Fruit fly (Drosophila melanogaster) whole organism, embryonic: ENCODE measurements around the gene CG10337.

Experiments
- CG12299 ChIP-seq: fragments of 200-800 bp; sonication (Bioruptor generic); optimal IDR thresholded peaks from 2 replicates; lab custom pipeline; 2018; ENCODE audit warnings: missing biosample characterization, mild to moderate bottlenecking, missing genetic modification characterization
- CG12391 ChIP-seq: fragments of 200-800 bp; sonication (Bioruptor generic); optimal IDR thresholded peaks from 3 replicates; lab custom pipeline; 2018; ENCODE audit warnings: missing biosample characterization, mild to moderate bottlenecking, missing genetic modification characterization, moderate library complexity
- CG13123 ChIP-seq: fragments of 200-800 bp; sonication (Bioruptor generic); optimal IDR thresholded peaks from 2 replicates; lab custom pipeline; 2016; ENCODE audit warnings: missing biosample characterization, missing genetic modification characterization
- CG15011 ChIP-seq: fragments of 200-800 bp; sonication (Bioruptor generic); optimal IDR thresholded peaks from 3 replicates; lab custom pipeline; 2018; ENCODE audit warnings: missing biosample characterization, mild to moderate bottlenecking, missing genetic modification characterization
- CG15073 ChIP-seq: fragments of 200-800 bp; sonication (Bioruptor generic); optimal IDR thresholded peaks from 2 replicates; lab custom pipeline; 2016; ENCODE audit warnings: missing biosample characterization, missing genetic modification characterization
- CG1603 ChIP-seq: fragments of 200-800 bp; sonication (Bioruptor generic); optimal IDR thresholded peaks from 2 replicates; lab custom pipeline; 2019; ENCODE audit warnings: missing biosample characterization, mild to moderate bottlenecking, missing genetic modification characterization, moderate library complexity
- CG18619 ChIP-seq: fragments of 200-800 bp; sonication (Bioruptor generic); optimal IDR thresholded peaks from 3 replicates; lab custom pipeline; 2017; ENCODE audit warnings: missing biosample characterization, mild to moderate bottlenecking, missing genetic modification characterization
- CG31388 ChIP-seq: fragments of 200-800 bp; sonication (Bioruptor generic); optimal IDR thresholded peaks from 2 replicates; lab custom pipeline; 2016; ENCODE audit warnings: missing biosample characterization, missing genetic modification characterization
- CG4360 ChIP-seq: fragments of 200-800 bp; sonication (Bioruptor generic); IDR thresholded peaks from 2 replicates; pipeline ENCODE4 v1.3.6; 2022; ENCODE audit warnings: missing biosample characterization, missing genetic modification characterization
- CG4820 ChIP-seq: fragments of 200-800 bp; sonication (Bioruptor generic); optimal IDR thresholded peaks from 3 replicates; lab custom pipeline; 2016; ENCODE audit warnings: missing biosample characterization, missing genetic modification characterization
- CG5953 ChIP-seq: fragments of 200-800 bp; sonication (Bioruptor generic); IDR thresholded peaks from 2 replicates; pipeline ENCODE4 v1.3.6; 2022; ENCODE audit warnings: missing biosample characterization, missing genetic modification characterization
- CG6254 ChIP-seq: fragments of 200-800 bp; sonication (Bioruptor generic); optimal IDR thresholded peaks from 3 replicates; lab custom pipeline; 2017; ENCODE audit warnings: mild to moderate bottlenecking, missing biosample characterization, missing genetic modification reagents, missing genetic modification characterization
- CG9215 ChIP-seq: fragments of 200-800 bp; sonication (Bioruptor generic); IDR thresholded peaks from 2 replicates; pipeline ENCODE4 v1.3.6; 2022; ENCODE audit warnings: missing biosample characterization, missing genetic modification characterization
- Chrac-16 ChIP-seq: fragments of 200-800 bp; sonication (Bioruptor generic); optimal IDR thresholded peaks from 3 replicates; lab custom pipeline; 2016; ENCODE audit warnings: missing biosample characterization, missing genetic modification characterization
- D19B ChIP-seq: fragments of 200-800 bp; sonication (Bioruptor generic); optimal IDR thresholded peaks from 2 replicates; lab custom pipeline; 2017; ENCODE audit warnings: missing biosample characterization, mild to moderate bottlenecking, missing genetic modification characterization
- Dbx ChIP-seq: fragments of 200-800 bp; sonication (Bioruptor generic); IDR thresholded peaks from 3 replicates; pipeline ENCODE4 v1.3.6; 2022; ENCODE audit warnings: missing biosample characterization, missing genetic modification characterization
- Deaf1 ChIP-seq: fragments of 200-800 bp; optimal IDR thresholded peaks from 3 replicates; lab custom pipeline; 2019; ENCODE audit warnings: missing biosample characterization, mild to moderate bottlenecking, missing genetic modification characterization, moderate library complexity
- Dfd ChIP-seq, 2 experiments: fragments of >200 bp; optimal IDR thresholded peaks; 2 replicates each; lab custom pipeline; 2017; ENCODE audit warnings: missing biosample characterization in 2 of 2, missing genetic modification characterization in 2 of 2
- Dref ChIP-seq: fragments of 200-800 bp; sonication (Bioruptor generic); IDR thresholded peaks from 2 replicates; pipeline ENCODE4 v1.3.6; 2022; ENCODE audit warnings: missing biosample characterization, missing genetic modification characterization
- ERR ChIP-seq: fragments of 200-800 bp; sonication (Bioruptor generic); optimal IDR thresholded peaks from 2 replicates; lab custom pipeline; 2016; ENCODE audit warnings: missing biosample characterization, missing genetic modification characterization
- Ets97D ChIP-seq: fragments of 200-800 bp; sonication (Bioruptor generic); optimal IDR thresholded peaks from 3 replicates; lab custom pipeline; 2016; ENCODE audit warnings: missing biosample characterization, missing genetic modification characterization
- Fer1 ChIP-seq: fragments of 200-800 bp; sonication (Bioruptor generic); optimal IDR thresholded peaks from 2 replicates; lab custom pipeline; 2017; ENCODE audit warnings: missing biosample characterization, mild to moderate bottlenecking, missing genetic modification characterization
- Hr3 ChIP-seq: fragments of 200-800 bp; sonication (Bioruptor generic); optimal IDR thresholded peaks from 3 replicates; lab custom pipeline; 2016; ENCODE audit warnings: missing biosample characterization, missing genetic modification characterization
- Myb ChIP-seq: fragments of 200-800 bp; sonication (Bioruptor generic); optimal IDR thresholded peaks from 2 replicates; lab custom pipeline; 2016; ENCODE audit warnings: missing biosample characterization, missing genetic modification characterization
- Sin3A ChIP-seq: fragments of >200 bp; optimal IDR thresholded peaks from 2 replicates; lab custom pipeline; 2018
- Sox102F ChIP-seq: fragments of 200-800 bp; sonication (Bioruptor generic); optimal IDR thresholded peaks from 2 replicates; lab custom pipeline; 2018; ENCODE audit warnings: missing biosample characterization, mild to moderate bottlenecking, missing genetic modification characterization, moderate library complexity
- TFAM ChIP-seq: fragments of 200-800 bp; sonication (Bioruptor generic); optimal IDR thresholded peaks from 2 replicates; lab custom pipeline; 2017; ENCODE audit warnings: missing biosample characterization, missing genetic modification characterization, inconsistent platforms
- Taf1 ChIP-seq: fragments of 200-800 bp; sonication (Bioruptor generic); IDR thresholded peaks from 2 replicates; pipeline ENCODE4 v1.3.6; 2022; ENCODE audit warnings: missing biosample characterization, missing genetic modification characterization
- Xrp1 ChIP-seq: fragments of 200-800 bp; sonication (Bioruptor generic); IDR thresholded peaks from 2 replicates; pipeline ENCODE4 v1.3.6; 2022; ENCODE audit warnings: missing biosample characterization, missing genetic modification characterization
- ash1 ChIP-seq: fragments of 200-800 bp; sonication (Bioruptor generic); optimal IDR thresholded peaks from 2 replicates; lab custom pipeline; 2018; ENCODE audit warnings: missing biosample characterization, mild to moderate bottlenecking, missing genetic modification characterization
- ci ChIP-seq: fragments of 200-800 bp; sonication (Bioruptor generic); IDR thresholded peaks from 3 replicates; pipeline ENCODE4 v1.3.6; 2022; ENCODE audit warnings: missing biosample characterization, missing genetic modification characterization
- da ChIP-seq: fragments of 200-800 bp; sonication (Bioruptor generic); optimal IDR thresholded peaks from 2 replicates; lab custom pipeline; 2016; ENCODE audit warnings: missing biosample characterization, missing genetic modification characterization
- dimm ChIP-seq: fragments of 200-800 bp; sonication (Bioruptor generic); IDR thresholded peaks from 2 replicates; pipeline ENCODE4 v1.3.6; 2022; ENCODE audit warnings: missing biosample characterization, missing genetic modification characterization
- dpn ChIP-seq, 2 experiments: fragments of 200-800 bp; sonication (Bioruptor generic); optimal IDR thresholded peaks; 3 replicates each; lab custom pipeline; 2016; ENCODE audit warnings: missing biosample characterization in 2 of 2, missing genetic modification characterization in 2 of 2
- emc ChIP-seq: fragments of 200-800 bp; sonication (Bioruptor generic); optimal IDR thresholded peaks from 2 replicates; lab custom pipeline; 2016; ENCODE audit warnings: missing biosample characterization, missing genetic modification characterization
- esg ChIP-seq: fragments of 200-800 bp; sonication (Bioruptor generic); conservative IDR thresholded peaks from 2 replicates; pipeline ENCODE4 v1.3.6; 2022; ENCODE audit warnings: missing biosample characterization, missing genetic modification characterization
- eve ChIP-seq, 2 experiments: fragments of >200 bp; optimal IDR thresholded peaks; 2 replicates each; lab custom pipeline; 2017; ENCODE audit warnings: missing biosample characterization in 2 of 2, missing genetic modification characterization in 2 of 2
- gsb ChIP-seq: fragments of 200-800 bp; sonication (Bioruptor generic); IDR thresholded peaks from 2 replicates; pipeline ENCODE4 v1.3.6; 2022; ENCODE audit warnings: missing biosample characterization, missing genetic modification characterization
- knrl ChIP-seq: fragments of 200-800 bp; sonication (Bioruptor generic); IDR thresholded peaks from 3 replicates; pipeline ENCODE4 v1.3.6; 2022; ENCODE audit warnings: missing biosample characterization, missing genetic modification characterization; ENCODE audit not compliant: partially characterized antibody
- lab ChIP-seq: fragments of 200-800 bp; sonication (Bioruptor generic); optimal IDR thresholded peaks from 3 replicates; lab custom pipeline; 2017; ENCODE audit warnings: missing biosample characterization, missing genetic modification characterization, mild to moderate bottlenecking, moderate library complexity, missing genetic modification reagents
- luna ChIP-seq: fragments of 200-800 bp; sonication (Bioruptor generic); optimal IDR thresholded peaks from 2 replicates; lab custom pipeline; 2016; ENCODE audit warnings: missing biosample characterization, missing genetic modification characterization
- nom ChIP-seq: fragments of 200-800 bp; sonication (Bioruptor generic); optimal IDR thresholded peaks from 2 replicates; lab custom pipeline; 2017; ENCODE audit warnings: missing biosample characterization, missing genetic modification characterization, mild to moderate bottlenecking, moderate library complexity, missing genetic modification reagents
- peb ChIP-seq: fragments of 200-800 bp; sonication (Bioruptor generic); IDR thresholded peaks from 2 replicates; pipeline ENCODE4 v1.3.6; 2022; ENCODE audit warnings: missing biosample characterization, missing genetic modification characterization
- pum ChIP-seq: fragments of 200-800 bp; sonication (Bioruptor generic); optimal IDR thresholded peaks from 2 replicates; lab custom pipeline; 2016; ENCODE audit warnings: missing biosample characterization, missing genetic modification characterization
- repo ChIP-seq: fragments of 200-800 bp; sonication (Bioruptor generic); optimal IDR thresholded peaks from 2 replicates; lab custom pipeline; 2016; ENCODE audit warnings: missing biosample characterization, missing genetic modification characterization
- sisA ChIP-seq: fragments of 200-800 bp; sonication (Bioruptor generic); IDR thresholded peaks from 2 replicates; pipeline ENCODE4 v1.3.6; 2022; ENCODE audit warnings: missing biosample characterization, missing genetic modification characterization
- slp2 ChIP-seq: fragments of 200-800 bp; sonication (Bioruptor generic); optimal IDR thresholded peaks from 2 replicates; lab custom pipeline; 2016; ENCODE audit warnings: missing biosample characterization, missing genetic modification characterization
- sr ChIP-seq: fragments of 200-800 bp; sonication (Bioruptor generic); IDR thresholded peaks from 3 replicates; pipeline ENCODE4 v1.3.6; 2022; ENCODE audit warnings: missing biosample characterization, missing genetic modification characterization
- tap ChIP-seq: fragments of 200-800 bp; optimal IDR thresholded peaks from 3 replicates; lab custom pipeline; 2019; ENCODE audit warnings: missing biosample characterization, mild to moderate bottlenecking, missing genetic modification characterization, moderate library complexity
- twi ChIP-seq: fragments of 200-800 bp; optimal IDR thresholded peaks from 2 replicates; lab custom pipeline; 2019; ENCODE audit warnings: missing biosample characterization, mild to moderate bottlenecking, missing genetic modification characterization, moderate library complexity
- vvl ChIP-seq: fragments of 200-800 bp; sonication (Bioruptor generic); IDR thresholded peaks from 2 replicates; pipeline ENCODE4 v1.3.6; 2022; ENCODE audit warnings: missing biosample characterization, missing genetic modification characterization
- yki ChIP-seq: fragments of >200 bp; optimal IDR thresholded peaks from 3 replicates; lab custom pipeline; 2018

CG10337 gene

DNA sequence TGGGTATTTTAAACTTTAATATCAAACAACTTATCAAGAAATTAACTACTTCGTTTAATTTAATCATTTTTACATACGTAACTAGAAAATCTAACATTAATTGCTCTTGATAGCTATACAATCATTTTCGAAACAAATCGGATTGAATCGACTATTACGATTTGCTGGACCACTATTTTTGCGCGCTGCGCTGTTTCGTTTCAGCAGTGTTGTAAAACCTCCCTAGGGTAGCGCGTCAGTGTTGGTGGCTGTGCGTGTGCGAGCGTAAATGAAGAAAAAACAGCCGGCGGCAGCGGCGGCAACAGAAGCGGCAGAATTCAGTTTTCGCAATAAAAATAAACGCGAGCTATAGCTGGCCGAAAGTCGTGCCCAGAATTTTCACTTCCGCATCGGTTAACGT lies 13.5 kb downstream of the CG10337 start, which contains the start of gene CG33116 (continued):
- TF ChIP-seq knrl (GFP tag; lab: Robert Waterston, UW) = 0 out of 3 replicates have a peak, but pooled peaks have one; percentile 34
- peak; percentile 23 for TF ChIP-seq TFAM (GFP tag; lab: Kevin White, UChicago)
- peak; percentile 82 for TF ChIP-seq repo (GFP tag; lab: Kevin White, UChicago)
- peak; percentile 70 for TF ChIP-seq da
- peak; percentile 48 for TF ChIP-seq CG15011
- TF ChIP-seq esg (GFP tag; lab: Robert Waterston, UW) = no peak
- peak; percentile 85 for TF ChIP-seq CG12391 (tag; lab: Kevin White, UChicago)
- peak; percentile 86 to 87 for TF ChIP-seq dpn (GFP tag; optimal IDR thresholded peaks at IDR 0.05; lab: Kevin White, UChicago)
- peak; percentile 32 for TF ChIP-seq ash1 (GFP tag; lab: Kevin White, UChicago)
- TF ChIP-seq Dref (GFP tag; lab: Robert Waterston, UW) = peak; percentile 35; the same call in 1 of the 2 replicates
- TF ChIP-seq gsb (GFP tag; lab: Robert Waterston, UW) = peak; percentile 63
- TF ChIP-seq CG4360 (GFP tag; lab: Robert Waterston, UW) = 0 out of 2 replicates have a peak, but pooled peaks have one; percentile 38
- peak; percentile 79 for TF ChIP-seq Ets97D (GFP tag; lab: Kevin White, UChicago)
- TF ChIP-seq CG31388 = no peak
- peak; percentile 75 for TF ChIP-seq CG4820 (GFP tag; lab: Kevin White, UChicago)
- TF ChIP-seq luna (GFP tag; lab: Kevin White, UChicago) = peak; percentile 12
- TF ChIP-seq Dbx (GFP tag; lab: Robert Waterston, UW) = peak; percentile 77; the same call in 2 of the 3 replicates
- TF ChIP-seq nom (GFP tag; lab: Kevin White, UChicago) = peak; percentile 70
- TF ChIP-seq sr = no peak
- peak; percentile 76 for TF ChIP-seq Sox102F (GFP tag; lab: Kevin White, UChicago)
- peak; percentile 45 for TF ChIP-seq CG12299 (tag; lab: Kevin White, UChicago)
- TF ChIP-seq slp2 (GFP tag; lab: Kevin White, UChicago) = peak; percentile 73
- peak; percentile 28 for TF ChIP-seq emc
- peak; percentile 79 for TF ChIP-seq CG1603
- no peak for TF ChIP-seq yki
- no peak for TF ChIP-seq Dfd (GFP tag; optimal IDR thresholded peaks at IDR 0.05; lab: Kevin White, UChicago)
- TF ChIP-seq sisA = peak; percentile 63
- TF ChIP-seq eve (GFP tag; optimal IDR thresholded peaks at IDR 0.05; lab: Kevin White, UChicago) = no peak
- TF ChIP-seq lab (GFP tag; lab: Kevin White, UChicago) = peak; percentile 90
- TF ChIP-seq Deaf1 (tag; lab: Kevin White, UChicago) = peak; percentile 42
- peak; percentile 23; the same call in 1 of the 2 replicates for TF ChIP-seq Taf1 (GFP tag; lab: Robert Waterston, UW)
- peak; percentile 64 for TF ChIP-seq twi (tag; lab: Kevin White, UChicago)
- TF ChIP-seq CG6254 (GFP tag; lab: Kevin White, UChicago) = peak; percentile 62
- TF ChIP-seq CG13123 (GFP tag; lab: Kevin White, UChicago) = peak; percentile 76
- TF ChIP-seq Fer1 (GFP tag; lab: Kevin White, UChicago) = peak; percentile 83
- TF ChIP-seq pum (GFP tag; lab: Kevin White, UChicago) = peak; percentile 85
- peak; percentile 60 for TF ChIP-seq ERR (GFP tag; lab: Kevin White, UChicago)
- peak; percentile 47 for TF ChIP-seq D19B (GFP tag; lab: Kevin White, UChicago)
- peak; percentile 81 for TF ChIP-seq Chrac-16 (GFP tag; lab: Kevin White, UChicago)
- TF ChIP-seq Xrp1 (GFP tag; lab: Robert Waterston, UW) = peak; percentile 77
- peak; percentile 51; the same call in 1 of the 2 replicates for TF ChIP-seq CG9215
- peak; percentile 85 for TF ChIP-seq Myb
- peak; percentile 70 for TF ChIP-seq CG5953
- peak; percentile 74 for TF ChIP-seq tap (tag; lab: Kevin White, UChicago)
- TF ChIP-seq dimm (GFP tag; lab: Robert Waterston, UW) = peak; percentile 37; the same call in 1 of the 2 replicates
- peak; percentile 92 for TF ChIP-seq ci (GFP tag; lab: Robert Waterston, UW)
- peak; percentile 82 for TF ChIP-seq Hr3
- peak; percentile 24; the same call in 1 of the 2 replicates for TF ChIP-seq peb (GFP tag; lab: Robert Waterston, UW)
- TF ChIP-seq CG18619 (GFP tag; lab: Kevin White, UChicago) = peak; percentile 82
- peak; percentile 80 for TF ChIP-seq Sin3A (lab: Kevin White, UChicago)
- TF ChIP-seq CG15073 = no peak
- TF ChIP-seq vvl (GFP tag; lab: Robert Waterston, UW) = peak; percentile 87
